Worm (Caenorhabditis elegans): ENCODE data around the gene C35A11.3.

The C35A11.3 gene

ce11 chrV:5336884-5337283, 35.3 kb upstream of the C35A11.3 start, which contains the start of gene srg-29:
Gene srg-29, plus strand, starts transcription at chrV:5337184.
- peak; percentile 3 for TF ChIP-seq ceh-8 (GFP tag; optimal IDR thresholded peaks at IDR 0.05)
- no peak for TF ChIP-seq unc-30 (tag; optimal IDR thresholded peaks at IDR 0.05)
- no peak for TF ChIP-seq efl-1 (optimal IDR thresholded peaks at IDR 0.05)
- TF ChIP-seq efl-1 (GFP tag; optimal IDR thresholded peaks at IDR 0.05 in 1 of 2), result peak in 1 of 2 experiments; percentile 15

- TF ChIP-seq unc-30 (tag; optimal IDR thresholded peaks at IDR 0.05) (no peak), fkh-4 (tag; optimal IDR thresholded peaks at IDR 0.05; ENCODE audit: borderline replicate concordance) (no peak)
Observed at ce11 chrV:5339497-5339896, 32.7 kb upstream of the C35A11.3 start, which contains the start of gene srg-27. Gene srg-27, plus strand, starts transcription at chrV:5339797.

- TF ChIP-seq tbx-2 (tag; optimal IDR thresholded peaks at IDR 0.05), result no peak
- no peak for TF ChIP-seq nhr-76 (tag; optimal IDR thresholded peaks at IDR 0.05)
- TF ChIP-seq fkh-8 (tag; optimal IDR thresholded peaks at IDR 0.05), result peak; percentile 17
Observed at ce11 chrV:5345419-5345818, 26.8 kb upstream of the C35A11.3 start, which contains the start of gene srg-25. Gene srg-25, minus strand, starts transcription at chrV:5345519.

- TF ChIP-seq snpc-4 (tag; optimal IDR thresholded peaks at IDR 0.05) (no peak), ztf-4 (tag; optimal IDR thresholded peaks at IDR 0.05) (no peak), blmp-1 (tag; optimal IDR thresholded peaks at IDR 0.05) (no peak), skn-1 (tag; optimal IDR thresholded peaks at IDR 0.05) (no peak), dsc-1 (tag; optimal IDR thresholded peaks at IDR 0.05) (no peak), nhr-77 (tag; optimal IDR thresholded peaks at IDR 0.05) (no peak), ceh-8 (GFP tag; optimal IDR thresholded peaks at IDR 0.05) (no peak), vab-15 (tag; optimal IDR thresholded peaks at IDR 0.05) (no peak), aly-2 (tag; optimal IDR thresholded peaks at IDR 0.05) (no peak), grh-1 (GFP tag; IDR thresholded peaks at IDR 0.05) (no peak), elt-2 (tag; optimal IDR thresholded peaks at IDR 0.05) (no peak), lsy-2 (tag; optimal IDR thresholded peaks at IDR 0.05) (no peak), hpl-2 (GFP tag; optimal IDR thresholded peaks at IDR 0.05) (no peak), nhr-12 (tag; optimal IDR thresholded peaks at IDR 0.05) (no peak), nhr-11 (tag; optimal IDR thresholded peaks at IDR 0.05) (no peak), zip-4 (GFP tag; optimal IDR thresholded peaks at IDR 0.05) (no peak), lin-39 (tag; optimal IDR thresholded peaks at IDR 0.05) (no peak), lir-3 (tag; optimal IDR thresholded peaks at IDR 0.05; ENCODE audit: poor library complexity) (no peak), nhr-47 (tag; optimal IDR thresholded peaks at IDR 0.05) (no peak), snu-23 (GFP tag; optimal IDR thresholded peaks at IDR 0.05) (no peak)
Observed at ce11 chrV:5349471-5349870, 22.7 kb upstream of the C35A11.3 start, which contains the start of gene T09D3.3. Gene T09D3.3, minus strand, starts transcription at chrV:5349571.

ce11 chrV:5351483-5351882, 20.7 kb upstream of the C35A11.3 start, which contains the start of gene srd-9:
Gene srd-9, plus strand, starts transcription at chrV:5351783.
- TF ChIP-seq fos-1 (tag; optimal IDR thresholded peaks at IDR 0.05) (no peak), xbp-1 (tag; optimal IDR thresholded peaks at IDR 0.05) (no peak), rnt-1 (tag; optimal IDR thresholded peaks at IDR 0.05) (no peak), sptf-1 (tag; optimal IDR thresholded peaks at IDR 0.05) (no peak), lin-35 (GFP tag; optimal IDR thresholded peaks at IDR 0.05) (no peak), mep-1 (tag; optimal IDR thresholded peaks at IDR 0.05) (no peak), swsn-7 (tag; optimal IDR thresholded peaks at IDR 0.05) (no peak), zag-1 (tag; optimal IDR thresholded peaks at IDR 0.05) (no peak)

- TF ChIP-seq fkh-8 (tag; optimal IDR thresholded peaks at IDR 0.05) (no peak), pax-3 (tag; optimal IDR thresholded peaks at IDR 0.05) (no peak), dsc-1 (tag; optimal IDR thresholded peaks at IDR 0.05) (no peak)
Observed at ce11 chrV:5358772-5359171, 13.4 kb upstream of the C35A11.3 start, which contains the start of gene nhr-216. Gene nhr-216, minus strand, starts transcription at chrV:5358872.

All from whole organism, L1 larva.